Fruit fly (Drosophila melanogaster) whole organism, embryonic: Measurements from ENCODE around the gene Twdlalpha.

Experiments used
- ATbp ChIP-seq: fragments of 200-800 bp; sonication (Bioruptor generic); optimal IDR thresholded peaks from 2 replicates; lab custom pipeline; 2017; ENCODE audit warnings: missing biosample characterization, mild to moderate bottlenecking, missing genetic modification characterization, missing genetic modification reagents
- CG10543 ChIP-seq: fragments of 200-800 bp; sonication (Bioruptor generic); optimal IDR thresholded peaks from 3 replicates; lab custom pipeline; 2017; ENCODE audit warnings: missing biosample characterization, mild to moderate bottlenecking, missing genetic modification characterization, moderate library complexity
- CG11085 ChIP-seq: fragments of 200-800 bp; sonication (Bioruptor generic); IDR thresholded peaks from 2 replicates; pipeline ENCODE4 v1.3.6; 2022; ENCODE audit warnings: missing biosample characterization, missing genetic modification characterization
- CG11695 ChIP-seq: fragments of 200-800 bp; sonication (Bioruptor generic); IDR thresholded peaks from 3 replicates; pipeline ENCODE4 v1.3.6; 2022; ENCODE audit warnings: missing biosample characterization, missing genetic modification characterization
- CG12236 ChIP-seq: fragments of 200-800 bp; sonication (Bioruptor generic); optimal IDR thresholded peaks from 2 replicates; lab custom pipeline; 2016; ENCODE audit warnings: missing biosample characterization, missing genetic modification characterization
- CG13424 ChIP-seq: fragments of 200-800 bp; sonication (Bioruptor generic); optimal IDR thresholded peaks from 2 replicates; lab custom pipeline; 2019; ENCODE audit warnings: missing biosample characterization, mild to moderate bottlenecking, missing genetic modification characterization, moderate library complexity
- CG15269 ChIP-seq: fragments of 200-800 bp; sonication (Bioruptor generic); optimal IDR thresholded peaks from 2 replicates; lab custom pipeline; 2018; ENCODE audit warnings: missing biosample characterization, mild to moderate bottlenecking, missing genetic modification characterization, moderate library complexity
- CG15601 ChIP-seq: fragments of 200-800 bp; sonication (Bioruptor generic); optimal IDR thresholded peaks from 3 replicates; lab custom pipeline; 2019; ENCODE audit warnings: missing biosample characterization, mild to moderate bottlenecking, missing genetic modification characterization, moderate library complexity
- CG16779 ChIP-seq: fragments of 200-800 bp; sonication (Bioruptor generic); IDR thresholded peaks from 2 replicates; pipeline ENCODE4 v1.3.6; 2022; ENCODE audit warnings: missing biosample characterization, missing genetic modification characterization
- CG16863 ChIP-seq: fragments of 200-800 bp; sonication (Bioruptor generic); optimal IDR thresholded peaks from 3 replicates; lab custom pipeline; 2016; ENCODE audit warnings: missing biosample characterization, missing genetic modification characterization
- CG17328 ChIP-seq: fragments of 200-800 bp; sonication (Bioruptor generic); IDR thresholded peaks from 2 replicates; pipeline ENCODE4 v1.3.6; 2022; ENCODE audit warnings: missing biosample characterization, missing genetic modification characterization
- CG17359 ChIP-seq: fragments of 200-800 bp; sonication (Bioruptor generic); optimal IDR thresholded peaks from 3 replicates; lab custom pipeline; 2018; ENCODE audit warnings: missing biosample characterization, mild to moderate bottlenecking, missing genetic modification characterization, moderate library complexity
- CG34376 ChIP-seq: fragments of 200-800 bp; sonication (Bioruptor generic); optimal IDR thresholded peaks from 2 replicates; lab custom pipeline; 2018; ENCODE audit warnings: missing biosample characterization, mild to moderate bottlenecking, missing genetic modification characterization
- CG3995 ChIP-seq: fragments of 200-800 bp; sonication (Bioruptor generic); optimal IDR thresholded peaks from 3 replicates; lab custom pipeline; 2016; ENCODE audit warnings: missing biosample characterization, missing genetic modification characterization
- CG4424 ChIP-seq: fragments of 200-800 bp; sonication (Bioruptor generic); optimal IDR thresholded peaks from 3 replicates; lab custom pipeline; 2016; ENCODE audit warnings: missing biosample characterization, missing genetic modification characterization
- CG4730 ChIP-seq: fragments of 200-800 bp; sonication (Bioruptor generic); IDR thresholded peaks from 2 replicates; pipeline ENCODE4 v1.3.6; 2022; ENCODE audit warnings: missing biosample characterization, missing genetic modification characterization
- CG7745 ChIP-seq: fragments of 200-800 bp; sonication (Bioruptor generic); optimal IDR thresholded peaks from 2 replicates; lab custom pipeline; 2018; ENCODE audit warnings: missing biosample characterization, mild to moderate bottlenecking, missing genetic modification characterization, moderate library complexity
- CG7928 ChIP-seq: fragments of 200-800 bp; sonication (Bioruptor generic); optimal IDR thresholded peaks from 2 replicates; lab custom pipeline; 2017; ENCODE audit warnings: missing biosample characterization, mild to moderate bottlenecking, missing genetic modification characterization
- CG8388 ChIP-seq: fragments of 200-800 bp; sonication (Bioruptor generic); optimal IDR thresholded peaks from 2 replicates; lab custom pipeline; 2019; ENCODE audit warnings: missing biosample characterization, mild to moderate bottlenecking, missing genetic modification characterization, moderate library complexity
- CG9609 ChIP-seq: fragments of 200-800 bp; sonication (Bioruptor generic); optimal IDR thresholded peaks from 3 replicates; lab custom pipeline; 2016; ENCODE audit warnings: missing biosample characterization, missing genetic modification characterization
- CG9727 ChIP-seq: fragments of 200-800 bp; sonication (Bioruptor generic); optimal IDR thresholded peaks from 3 replicates; lab custom pipeline; 2017; ENCODE audit warnings: missing biosample characterization, mild to moderate bottlenecking, missing genetic modification characterization
- CTCF ChIP-seq: fragments of 200-800 bp; sonication (Bioruptor generic); optimal IDR thresholded peaks from 2 replicates; lab custom pipeline; 2017; ENCODE audit warnings: missing biosample characterization, mild to moderate bottlenecking, missing genetic modification characterization, moderate library complexity
- CoRest ChIP-seq: fragments of 200-800 bp; sonication (Bioruptor generic); optimal IDR thresholded peaks from 3 replicates; lab custom pipeline; 2018; ENCODE audit warnings: missing biosample characterization, mild to moderate bottlenecking, missing genetic modification characterization, moderate library complexity
- D19A ChIP-seq: fragments of 200-800 bp; optimal IDR thresholded peaks from 3 replicates; lab custom pipeline; 2019; ENCODE audit warnings: missing biosample characterization, mild to moderate bottlenecking, missing genetic modification characterization, moderate library complexity
- HHEX ChIP-seq: fragments of 200-800 bp; sonication (Bioruptor generic); optimal IDR thresholded peaks from 3 replicates; lab custom pipeline; 2017; ENCODE audit warnings: missing biosample characterization, mild to moderate bottlenecking, missing genetic modification characterization, missing genetic modification reagents
- HLHmδ ChIP-seq: fragments of 200-800 bp; sonication (Bioruptor generic); optimal IDR thresholded peaks from 2 replicates; lab custom pipeline; 2018; ENCODE audit warnings: missing biosample characterization, mild to moderate bottlenecking, missing genetic modification characterization, moderate library complexity
- Hsf ChIP-seq: fragments of 200-800 bp; sonication (Bioruptor generic); optimal IDR thresholded peaks from 3 replicates; lab custom pipeline; 2016; ENCODE audit warnings: missing biosample characterization, missing genetic modification characterization
- Jarid2 ChIP-seq: fragments of 200-800 bp; sonication (Bioruptor generic); optimal IDR thresholded peaks from 3 replicates; lab custom pipeline; 2017; ENCODE audit warnings: mild to moderate bottlenecking, missing biosample characterization, missing genetic modification reagents, missing genetic modification characterization
- Myb ChIP-seq: fragments of 200-800 bp; sonication (Bioruptor generic); optimal IDR thresholded peaks from 2 replicates; lab custom pipeline; 2016; ENCODE audit warnings: missing biosample characterization, missing genetic modification characterization
- Oli ChIP-seq: fragments of 200-800 bp; sonication (Bioruptor generic); optimal IDR thresholded peaks from 2 replicates; lab custom pipeline; 2018; ENCODE audit warnings: missing biosample characterization, mild to moderate bottlenecking, missing genetic modification characterization, moderate library complexity
- Ptx1 ChIP-seq: fragments of 200-800 bp; sonication (Bioruptor generic); IDR thresholded peaks from 2 replicates; pipeline ENCODE4 v1.3.6; 2022; ENCODE audit warnings: missing biosample characterization, missing genetic modification characterization
- Rx ChIP-seq: fragments of 200-800 bp; sonication (Bioruptor generic); IDR thresholded peaks from 2 replicates; pipeline ENCODE4 v1.3.6; 2022; ENCODE audit warnings: missing biosample characterization, missing genetic modification characterization
- Sin3A ChIP-seq: fragments of >200 bp; optimal IDR thresholded peaks from 2 replicates; lab custom pipeline; 2018
- Sox102F ChIP-seq: fragments of 200-800 bp; sonication (Bioruptor generic); optimal IDR thresholded peaks from 2 replicates; lab custom pipeline; 2018; ENCODE audit warnings: missing biosample characterization, mild to moderate bottlenecking, missing genetic modification characterization, moderate library complexity
- Taf1 ChIP-seq: fragments of 200-800 bp; sonication (Bioruptor generic); IDR thresholded peaks from 2 replicates; pipeline ENCODE4 v1.3.6; 2022; ENCODE audit warnings: missing biosample characterization, missing genetic modification characterization
- Usf ChIP-seq: fragments of 200-800 bp; sonication (Bioruptor generic); optimal IDR thresholded peaks from 2 replicates; lab custom pipeline; 2017; ENCODE audit warnings: missing genotype, missing biosample characterization, missing genetic modification characterization
- bab2 ChIP-seq: fragments of 200-800 bp; sonication (Bioruptor generic); optimal IDR thresholded peaks from 2 replicates; lab custom pipeline; 2016; ENCODE audit warnings: missing biosample characterization, missing genetic modification characterization
- bsh ChIP-seq, 2 experiments: fragments of 200-800 bp; sonication (Bioruptor generic); optimal IDR thresholded peaks; 2 replicates each; lab custom pipeline; 2017 to 2018; ENCODE audit warnings: mild to moderate bottlenecking in 2 of 2, missing biosample characterization in 2 of 2, missing genetic modification characterization in 2 of 2, moderate library complexity in 1 of 2
- chif ChIP-seq, 2 experiments: fragments of 200-800 bp; sonication (Bioruptor generic); optimal IDR thresholded peaks; 3 replicates each; lab custom pipeline; 2016; ENCODE audit warnings: missing biosample characterization in 2 of 2, missing genetic modification characterization in 2 of 2
- disco-r ChIP-seq: fragments of 200-800 bp; sonication (Bioruptor generic); optimal IDR thresholded peaks from 2 replicates; lab custom pipeline; 2016; ENCODE audit warnings: missing biosample characterization, missing genetic modification characterization
- dmrt99B ChIP-seq: fragments of 200-800 bp; sonication (Bioruptor generic); optimal IDR thresholded peaks from 2 replicates; lab custom pipeline; 2018; ENCODE audit warnings: missing biosample characterization, mild to moderate bottlenecking, missing genetic modification characterization, moderate library complexity
- fd102C ChIP-seq: fragments of 200-800 bp; sonication (Bioruptor generic); optimal IDR thresholded peaks from 2 replicates; lab custom pipeline; 2018; ENCODE audit warnings: missing biosample characterization, mild to moderate bottlenecking, missing genetic modification characterization, moderate library complexity
- fru ChIP-seq: fragments of >200 bp; optimal IDR thresholded peaks from 2 replicates; lab custom pipeline; 2017
- grau ChIP-seq: fragments of 200-800 bp; optimal IDR thresholded peaks from 3 replicates; lab custom pipeline; 2019; ENCODE audit warnings: missing biosample characterization, mild to moderate bottlenecking, missing genetic modification characterization, moderate library complexity
- lab ChIP-seq: fragments of 200-800 bp; sonication (Bioruptor generic); optimal IDR thresholded peaks from 3 replicates; lab custom pipeline; 2017; ENCODE audit warnings: missing biosample characterization, missing genetic modification characterization, mild to moderate bottlenecking, moderate library complexity, missing genetic modification reagents
- lola ChIP-seq, 3 experiments: fragments of >200 bp in 2 of 3; fragments of 200-800 bp in 1 of 3; sonication (Bioruptor generic) in 1 of 3; optimal IDR thresholded peaks; 2 replicates each; lab custom pipeline; 2017 to 2019; ENCODE audit warnings: missing biosample characterization in 3 of 3, missing genetic modification characterization in 3 of 3, mild to moderate bottlenecking in 1 of 3, moderate library complexity in 1 of 3
- nmo ChIP-seq: fragments of 200-800 bp; sonication (Bioruptor generic); optimal IDR thresholded peaks from 2 replicates; lab custom pipeline; 2018; ENCODE audit warnings: missing biosample characterization, mild to moderate bottlenecking, missing genetic modification characterization, moderate library complexity
- schlank ChIP-seq: fragments of 200-800 bp; sonication (Bioruptor generic); optimal IDR thresholded peaks from 2 replicates; lab custom pipeline; 2018; ENCODE audit warnings: missing biosample characterization, mild to moderate bottlenecking, missing genetic modification characterization
- stc ChIP-seq: fragments of 200-800 bp; sonication (Bioruptor generic); IDR thresholded peaks from 2 replicates; pipeline ENCODE4 v1.3.6; 2022; ENCODE audit warnings: missing biosample characterization, missing genetic modification characterization
- tna ChIP-seq: fragments of 200-800 bp; sonication (Bioruptor generic); IDR thresholded peaks from 2 replicates; pipeline ENCODE4 v1.3.6; 2022; ENCODE audit warnings: missing biosample characterization, missing genetic modification characterization; ENCODE audit not compliant: partially characterized antibody
- unpg ChIP-seq: fragments of 200-800 bp; sonication (Bioruptor generic); optimal IDR thresholded peaks from 3 replicates; lab custom pipeline; 2018; ENCODE audit warnings: missing biosample characterization, mild to moderate bottlenecking, missing genetic modification characterization, moderate library complexity
- vvl ChIP-seq: fragments of 200-800 bp; sonication (Bioruptor generic); IDR thresholded peaks from 2 replicates; pipeline ENCODE4 v1.3.6; 2022; ENCODE audit warnings: missing biosample characterization, missing genetic modification characterization

Twdlalpha gene

DNA sequence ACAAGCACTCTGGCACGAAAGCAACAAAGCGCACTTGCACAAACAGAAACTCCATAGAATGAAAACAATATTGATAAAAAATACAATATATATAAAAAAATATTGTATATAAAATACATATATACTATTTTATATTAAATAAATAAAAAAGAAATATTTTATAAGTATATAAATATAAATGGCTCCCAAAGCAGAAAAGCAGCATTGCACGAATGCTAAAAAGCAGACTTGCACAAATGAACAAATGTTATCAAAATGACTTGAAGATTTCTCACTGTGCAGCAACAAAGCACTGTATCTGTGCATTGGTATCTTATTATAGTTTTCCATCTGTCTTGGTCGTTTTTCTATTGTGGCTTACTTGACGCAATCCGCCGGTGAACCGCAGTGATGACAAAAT, 26.1 kb downstream of the Twdlalpha start (continued):
- peak; percentile 69 for TF ChIP-seq nmo (GFP tag; lab: Kevin White, UChicago)
- no peak for TF ChIP-seq CG16863 (GFP tag; lab: Kevin White, UChicago)
- no peak for TF ChIP-seq Myb (GFP tag; lab: Kevin White, UChicago)
- 0 out of 2 replicates have a peak, but pooled peaks have one; percentile 25 for TF ChIP-seq Ptx1 (GFP tag; lab: Robert Waterston, UW)
- peak; percentile 27 for TF ChIP-seq CG15269 (tag; lab: Kevin White, UChicago)
- TF ChIP-seq Taf1, result no peak
- TF ChIP-seq CG9609, result no peak
- no peak for TF ChIP-seq CG34376 (GFP tag; lab: Kevin White, UChicago)
- 0 out of 2 replicates have a peak, but pooled peaks have one; percentile 11 for TF ChIP-seq vvl (GFP tag; lab: Robert Waterston, UW)
- TF ChIP-seq CG11695, result no peak
- TF ChIP-seq CG12236 (GFP tag; lab: Kevin White, UChicago), result no peak
- TF ChIP-seq CG7928 (GFP tag; lab: Kevin White, UChicago), result no peak
- peak; percentile 15 for TF ChIP-seq HHEX
- peak; percentile 63 for TF ChIP-seq dmrt99B (tag; lab: Kevin White, UChicago)
- TF ChIP-seq fd102C, result no peak
- no peak for TF ChIP-seq CG3995 (GFP tag; lab: Kevin White, UChicago)
- peak; percentile 14 for TF ChIP-seq CG13424
- no peak for TF ChIP-seq CG4730 (GFP tag; lab: Robert Waterston, UW)
- no peak for TF ChIP-seq fru (lab: Kevin White, UChicago)
- TF ChIP-seq CG16779, result no peak
- TF ChIP-seq CG4424, result peak; percentile 5
- TF ChIP-seq unpg (GFP tag; lab: Kevin White, UChicago), result peak; percentile 28
- TF ChIP-seq Sin3A (lab: Kevin White, UChicago), result no peak
- no peak for TF ChIP-seq disco-r (GFP tag; lab: Kevin White, UChicago)
- no peak for TF ChIP-seq Usf (GFP tag; lab: Kevin White, UChicago)
- TF ChIP-seq Jarid2 (GFP tag; lab: Kevin White, UChicago), result no peak
- TF ChIP-seq schlank (tag; lab: Kevin White, UChicago), result no peak
- no peak for TF ChIP-seq CG7745
- no peak for TF ChIP-seq CG11085 (GFP tag; lab: Robert Waterston, UW)
- peak; percentile 10 for TF ChIP-seq CG8388 (GFP tag; lab: Kevin White, UChicago)
- no peak for TF ChIP-seq lola (GFP tag; optimal IDR thresholded peaks at IDR 0.05; lab: Kevin White, UChicago)
- TF ChIP-seq ATbp (GFP tag; lab: Kevin White, UChicago), result peak; percentile 14
- peak; percentile 20 for TF ChIP-seq lab (GFP tag; lab: Kevin White, UChicago)
- no peak for TF ChIP-seq tna
- TF ChIP-seq CoRest (tag; lab: Kevin White, UChicago), result peak; percentile 9
- TF ChIP-seq grau (tag; lab: Kevin White, UChicago), result peak; percentile 33
- peak; percentile 52 for TF ChIP-seq CG15601 (tag; lab: Kevin White, UChicago)
- TF ChIP-seq stc, result no peak
- TF ChIP-seq chif (GFP tag; optimal IDR thresholded peaks at IDR 0.05; lab: Kevin White, UChicago), result no peak
- TF ChIP-seq CTCF (GFP tag; lab: Kevin White, UChicago), result no peak
- peak; percentile 24 for TF ChIP-seq Sox102F (GFP tag; lab: Kevin White, UChicago)
- no peak for TF ChIP-seq CG10543 (GFP tag; lab: Kevin White, UChicago)
- TF ChIP-seq Hsf (GFP tag; lab: Kevin White, UChicago), result no peak
- peak; percentile 37 for TF ChIP-seq Oli (tag; lab: Kevin White, UChicago)
- TF ChIP-seq CG9727 (GFP tag; lab: Kevin White, UChicago), result peak; percentile 24
- TF ChIP-seq CG17359, result peak; percentile 12
- TF ChIP-seq CG17328, result no peak
- TF ChIP-seq bsh (GFP tag; optimal IDR thresholded peaks at IDR 0.05; lab: Kevin White, UChicago), result peak in 1 of 2 experiments; percentile 42
- no peak for TF ChIP-seq HLHmδ (GFP tag; lab: Kevin White, UChicago)
- peak; percentile 41 for TF ChIP-seq D19A
- TF ChIP-seq bab2 (GFP tag; lab: Kevin White, UChicago), result no peak
- peak; percentile 18; the same call in 1 of the 2 replicates for TF ChIP-seq Rx (GFP tag; lab: Robert Waterston, UW)
